Worm (Caenorhabditis elegans): ENCODE data around the gene nimk-1.

DNA sequence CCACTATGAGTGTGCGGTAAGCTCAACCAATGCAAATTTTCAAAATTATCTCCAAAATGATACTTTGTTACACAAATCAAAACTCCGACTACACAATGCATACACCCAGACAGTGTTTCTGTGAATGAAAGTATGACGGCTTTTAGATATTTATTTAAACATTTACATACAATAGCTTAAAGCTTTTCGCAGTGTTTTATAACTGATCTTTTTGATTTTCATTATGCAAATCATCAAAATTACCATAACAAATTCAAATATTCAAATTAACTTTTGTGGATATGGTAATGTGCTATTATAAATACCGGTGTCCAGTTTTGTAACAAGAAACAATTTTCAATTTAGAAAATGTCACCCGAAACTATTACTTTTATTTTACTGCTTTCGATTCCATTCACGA, 10.9 kb downstream of the nimk-1 start, which contains the start of the genes F49C5.5 and F49C5.10:
- no peak for TF ChIP-seq dao-5 (tag; optimal IDR thresholded peaks at IDR 0.05)
- TF ChIP-seq him-1 (tag; optimal IDR thresholded peaks at IDR 0.05), result no peak
